Fruit fly (Drosophila melanogaster) whole organism, embryonic: ENCODE measurements around the gene Alp5.

Source experiments
- Asciz ChIP-seq: fragments of 200-800 bp; sonication (Bioruptor generic); optimal IDR thresholded peaks from 2 replicates; lab custom pipeline; 2017; ENCODE audit warnings: missing biosample characterization, mild to moderate bottlenecking, missing genetic modification characterization, missing genetic modification reagents
- CG12391 ChIP-seq: fragments of 200-800 bp; sonication (Bioruptor generic); optimal IDR thresholded peaks from 3 replicates; lab custom pipeline; 2018; ENCODE audit warnings: missing biosample characterization, mild to moderate bottlenecking, missing genetic modification characterization, moderate library complexity
- CG14050 ChIP-seq: fragments of 200-800 bp; sonication (Bioruptor generic); IDR thresholded peaks from 3 replicates; pipeline ENCODE4 v1.3.6; 2022; ENCODE audit warnings: missing biosample characterization, missing genetic modification characterization
- CG14441 ChIP-seq: fragments of 200-800 bp; sonication (Bioruptor generic); IDR thresholded peaks from 2 replicates; pipeline ENCODE4 v1.3.6; 2022; ENCODE audit warnings: missing biosample characterization, missing genetic modification characterization
- CG14667 ChIP-seq: fragments of 200-800 bp; sonication (Bioruptor generic); IDR thresholded peaks from 2 replicates; pipeline ENCODE4 v1.3.6; 2022; ENCODE audit warnings: missing biosample characterization, missing genetic modification characterization
- CG15269 ChIP-seq: fragments of 200-800 bp; sonication (Bioruptor generic); optimal IDR thresholded peaks from 2 replicates; lab custom pipeline; 2018; ENCODE audit warnings: missing biosample characterization, mild to moderate bottlenecking, missing genetic modification characterization, moderate library complexity
- CG16813 ChIP-seq: fragments of 200-800 bp; sonication (Bioruptor generic); IDR thresholded peaks from 3 replicates; pipeline ENCODE4 v1.3.6; 2022; ENCODE audit warnings: missing biosample characterization, missing genetic modification characterization; ENCODE audit not compliant: partially characterized antibody
- CG4617 ChIP-seq: fragments of 200-800 bp; sonication (Bioruptor generic); optimal IDR thresholded peaks from 3 replicates; lab custom pipeline; 2016; ENCODE audit warnings: missing biosample characterization, missing genetic modification characterization, borderline replicate concordance
- CG4707 ChIP-seq: fragments of 200-800 bp; sonication (Bioruptor generic); optimal IDR thresholded peaks from 2 replicates; lab custom pipeline; 2018; ENCODE audit warnings: missing biosample characterization, mild to moderate bottlenecking, missing genetic modification characterization, moderate library complexity
- CG4854 ChIP-seq: fragments of 200-800 bp; sonication (Bioruptor generic); optimal IDR thresholded peaks from 2 replicates; lab custom pipeline; 2016; ENCODE audit warnings: missing biosample characterization, missing genetic modification characterization, inconsistent platforms
- CG6689 ChIP-seq: fragments of 200-800 bp; sonication (Bioruptor generic); IDR thresholded peaks from 2 replicates; pipeline ENCODE4 v1.3.6; 2022; ENCODE audit warnings: missing biosample characterization, missing genetic modification characterization
- CG6765 ChIP-seq: fragments of 200-800 bp; sonication (Bioruptor generic); optimal IDR thresholded peaks from 3 replicates; lab custom pipeline; 2017; ENCODE audit warnings: missing biosample characterization, mild to moderate bottlenecking, missing genetic modification characterization
- CG6813 ChIP-seq: fragments of 200-800 bp; sonication (Bioruptor generic); optimal IDR thresholded peaks from 2 replicates; lab custom pipeline; 2017; ENCODE audit warnings: missing biosample characterization, missing genetic modification characterization, mild to moderate bottlenecking, moderate library complexity, missing genetic modification reagents
- CG9932 ChIP-seq: fragments of 200-800 bp; sonication (Bioruptor generic); IDR thresholded peaks from 2 replicates; pipeline ENCODE4 v1.3.6; 2022; ENCODE audit warnings: missing biosample characterization, missing genetic modification characterization
- CkIIα-i1 ChIP-seq: fragments of 200-800 bp; sonication (Bioruptor generic); IDR thresholded peaks from 2 replicates; pipeline ENCODE4 v1.3.6; 2022; ENCODE audit warnings: missing biosample characterization, missing genetic modification characterization
- GATAe ChIP-seq: fragments of 200-800 bp; sonication (Bioruptor generic); conservative IDR thresholded peaks from 2 replicates; pipeline ENCODE4 v1.3.6; 2022; ENCODE audit warnings: missing biosample characterization, missing genetic modification characterization
- Hr3 ChIP-seq: fragments of 200-800 bp; sonication (Bioruptor generic); optimal IDR thresholded peaks from 3 replicates; lab custom pipeline; 2016; ENCODE audit warnings: missing biosample characterization, missing genetic modification characterization
- Oaz ChIP-seq: fragments of 200-800 bp; sonication (Bioruptor generic); IDR thresholded peaks from 2 replicates; pipeline ENCODE4 v1.3.6; 2022; ENCODE audit warnings: missing biosample characterization, missing genetic modification characterization
- Rfx ChIP-seq: fragments of 200-800 bp; sonication (Bioruptor generic); IDR thresholded peaks from 2 replicates; pipeline ENCODE4 v1.3.6; 2022; ENCODE audit warnings: missing biosample characterization, missing genetic modification characterization
- Spps ChIP-seq: fragments of 200-800 bp; sonication (Bioruptor generic); optimal IDR thresholded peaks from 2 replicates; lab custom pipeline; 2018; ENCODE audit warnings: missing biosample characterization, mild to moderate bottlenecking, missing genetic modification characterization
- Sry-δ ChIP-seq: fragments of 200-800 bp; sonication (Bioruptor generic); optimal IDR thresholded peaks from 2 replicates; lab custom pipeline; 2016; ENCODE audit warnings: missing biosample characterization, missing genetic modification characterization
- abd-A ChIP-seq: fragments of 200-800 bp; sonication (Bioruptor generic); optimal IDR thresholded peaks from 3 replicates; lab custom pipeline; 2019; ENCODE audit warnings: missing biosample characterization, mild to moderate bottlenecking, missing genetic modification characterization, moderate library complexity
- caup ChIP-seq: fragments of 200-800 bp; sonication (Bioruptor generic); optimal IDR thresholded peaks from 3 replicates; lab custom pipeline; 2017; ENCODE audit warnings: missing biosample characterization, mild to moderate bottlenecking, missing genetic modification characterization, moderate library complexity; ENCODE audit not compliant: severe bottlenecking
- crp ChIP-seq, 2 experiments: fragments of 200-800 bp; sonication (Bioruptor generic); optimal IDR thresholded peaks; 2 replicates in 1 of 2; 3 replicates in 1 of 2; lab custom pipeline; 2017; ENCODE audit warnings: missing biosample characterization in 2 of 2, missing genetic modification characterization in 2 of 2, mild to moderate bottlenecking in 1 of 2, moderate library complexity in 1 of 2
- dan ChIP-seq: fragments of 200-800 bp; sonication (Bioruptor generic); IDR thresholded peaks from 2 replicates; pipeline ENCODE4 v1.3.6; 2022; ENCODE audit warnings: missing biosample characterization, missing genetic modification characterization
- dysf ChIP-seq: fragments of 200-800 bp; sonication (Bioruptor generic); IDR thresholded peaks from 3 replicates; pipeline ENCODE4 v1.3.6; 2022; ENCODE audit warnings: missing biosample characterization, missing genetic modification characterization
- fd3F ChIP-seq: fragments of 200-800 bp; sonication (Bioruptor generic); optimal IDR thresholded peaks from 2 replicates; lab custom pipeline; 2018; ENCODE audit warnings: missing biosample characterization, mild to moderate bottlenecking, missing genetic modification characterization, moderate library complexity
- ind ChIP-seq: fragments of 200-800 bp; sonication (Bioruptor generic); optimal IDR thresholded peaks from 3 replicates; lab custom pipeline; 2016; ENCODE audit warnings: missing biosample characterization, missing genetic modification characterization
- kah ChIP-seq: fragments of 200-800 bp; sonication (Bioruptor generic); optimal IDR thresholded peaks from 2 replicates; lab custom pipeline; 2018; ENCODE audit warnings: missing biosample characterization, mild to moderate bottlenecking, missing genetic modification characterization
- lbe ChIP-seq: fragments of 200-800 bp; sonication (Bioruptor generic); optimal IDR thresholded peaks from 2 replicates; lab custom pipeline; 2016; ENCODE audit warnings: missing biosample characterization, mild to moderate bottlenecking, missing genetic modification characterization
- pan ChIP-seq, 4 experiments: fragments of >200 bp in 3 of 4; fragments of 200-800 bp in 1 of 4; sonication (Bioruptor generic) in 1 of 4; optimal IDR thresholded peaks in 3 of 4; IDR thresholded peaks in 1 of 4; 2 replicates each; pipeline versions ENCODE4 v1.3.6 to Lab custom; 2017 to 2022; ENCODE audit warnings: missing biosample characterization in 2 of 4, missing genetic modification characterization in 2 of 4, mixed read lengths in 1 of 4
- scrt ChIP-seq: fragments of 200-800 bp; sonication (Bioruptor generic); optimal IDR thresholded peaks from 2 replicates; lab custom pipeline; 2018; ENCODE audit warnings: missing biosample characterization, mild to moderate bottlenecking, missing genetic modification characterization, moderate library complexity
- sob ChIP-seq: fragments of 200-800 bp; sonication (Bioruptor generic); IDR thresholded peaks from 2 replicates; pipeline ENCODE4 v1.3.6; 2022; ENCODE audit warnings: missing biosample characterization, missing genetic modification characterization
- ssp ChIP-seq: fragments of 200-800 bp; sonication (Bioruptor generic); IDR thresholded peaks from 2 replicates; pipeline ENCODE4 v1.3.6; 2022; ENCODE audit warnings: missing biosample characterization, missing genetic modification characterization
- unpg ChIP-seq: fragments of 200-800 bp; sonication (Bioruptor generic); optimal IDR thresholded peaks from 3 replicates; lab custom pipeline; 2018; ENCODE audit warnings: missing biosample characterization, mild to moderate bottlenecking, missing genetic modification characterization, moderate library complexity
- vfl ChIP-seq: fragments of 200-800 bp; sonication (Bioruptor generic); optimal IDR thresholded peaks from 2 replicates; lab custom pipeline; 2016; ENCODE audit warnings: missing biosample characterization, missing genetic modification characterization

Gene Alp5

dm6 chr3R:21046927-21047326 lies 40.1 kb upstream of the Alp5 start, which contains the start of gene CG31207:
Gene CG31207, minus strand, starts transcription at chr3R:21047027.
- no peak for TF ChIP-seq Asciz (GFP tag; lab: Kevin White, UChicago)
- TF ChIP-seq CG4617 (GFP tag; lab: Kevin White, UChicago), result no peak
- TF ChIP-seq Sry-δ (GFP tag; lab: Kevin White, UChicago), result no peak
- no peak for TF ChIP-seq abd-A
- TF ChIP-seq Oaz (GFP tag; lab: Robert Waterston, UW), result no peak
- no peak for TF ChIP-seq crp (GFP tag; optimal IDR thresholded peaks at IDR 0.05; lab: Kevin White, UChicago)
- TF ChIP-seq dysf (GFP tag; lab: Robert Waterston, UW), result no peak
- no peak for TF ChIP-seq CG14050
- no peak for TF ChIP-seq caup
- no peak for TF ChIP-seq CG6689 (GFP tag; lab: Robert Waterston, UW)
- TF ChIP-seq sob (GFP tag; lab: Robert Waterston, UW), result no peak
- TF ChIP-seq ind, result no peak
- TF ChIP-seq CG15269 (tag; lab: Kevin White, UChicago), result no peak
- no peak for TF ChIP-seq GATAe (GFP tag; lab: Robert Waterston, UW)
- no peak for TF ChIP-seq pan (optimal IDR thresholded peaks at IDR 0.05; lab: Kevin White, UChicago)
- no peak for TF ChIP-seq pan (GFP tag; optimal IDR thresholded peaks at IDR 0.05 in 1 of 2, IDR thresholded peaks at IDR 0.05 in 1 of 2)
- TF ChIP-seq CG4854, result no peak
- TF ChIP-seq Rfx (GFP tag; lab: Robert Waterston, UW), result no peak
- no peak for TF ChIP-seq lbe (GFP tag; lab: Kevin White, UChicago)
- no peak for TF ChIP-seq CG14667 (GFP tag; lab: Robert Waterston, UW)

DNA sequence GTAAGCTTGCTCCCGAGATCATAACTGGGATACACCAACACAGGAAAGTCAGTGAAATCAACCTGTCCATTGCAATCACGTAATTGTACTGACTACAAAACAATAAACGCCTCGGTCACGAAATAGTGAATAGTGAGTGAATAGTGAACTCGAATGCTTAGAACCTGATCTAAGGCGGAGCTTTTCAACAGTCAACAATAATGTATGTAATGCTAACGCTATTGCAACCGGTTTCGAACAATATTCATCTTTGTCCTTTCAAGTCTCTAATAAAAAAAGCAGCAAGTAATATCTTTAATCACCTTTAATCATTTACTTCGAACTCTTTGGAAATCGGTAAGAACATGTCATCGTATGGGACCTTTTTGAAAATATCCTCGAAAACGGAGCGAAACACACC lies 39.0 kb upstream of the Alp5 start, which contains the start of gene CG31189:
Gene CG31189, minus strand, starts transcription at position 101 of the 400 bp plus-strand sequence.
- no peak for TF ChIP-seq Hr3
- TF ChIP-seq fd3F (GFP tag; lab: Kevin White, UChicago), result no peak
- TF ChIP-seq CkIIα-i1 (GFP tag; lab: Robert Waterston, UW), result no peak
- TF ChIP-seq CG4707 (GFP tag; lab: Kevin White, UChicago), result no peak
- no peak for TF ChIP-seq dan (GFP tag; lab: Robert Waterston, UW)
- TF ChIP-seq CG12391 (tag; lab: Kevin White, UChicago), result no peak
- no peak for TF ChIP-seq unpg (GFP tag; lab: Kevin White, UChicago)
- no peak for TF ChIP-seq Spps (tag; lab: Kevin White, UChicago)
- TF ChIP-seq CG9932 (GFP tag; lab: Robert Waterston, UW), result no peak
- TF ChIP-seq CG16813 (GFP tag; lab: Robert Waterston, UW), result no peak
- no peak for TF ChIP-seq CG14667 (GFP tag; lab: Robert Waterston, UW)
- TF ChIP-seq vfl (GFP tag; lab: Kevin White, UChicago), result no peak
- TF ChIP-seq CG6765 (GFP tag; lab: Kevin White, UChicago), result no peak
- no peak for TF ChIP-seq CG6813 (GFP tag; lab: Kevin White, UChicago)
- no peak for TF ChIP-seq ssp (GFP tag; lab: Robert Waterston, UW)
- TF ChIP-seq ind, result no peak

dm6 chr3R:21043549-21044118 lies 36.8 kb upstream of the Alp5 start, which contains the start of gene CG12278:
Gene CG12278, plus strand, starts transcription at chr3R:21044068.
- TF ChIP-seq CG14441 (GFP tag; lab: Robert Waterston, UW), result no peak
- peak; percentile 37 for TF ChIP-seq kah
- peak; percentile 99 for TF ChIP-seq scrt (GFP tag; lab: Kevin White, UChicago)
